Worm (Caenorhabditis elegans): Measurements from ENCODE around the gene clh-5.

Gene clh-5

DNA sequence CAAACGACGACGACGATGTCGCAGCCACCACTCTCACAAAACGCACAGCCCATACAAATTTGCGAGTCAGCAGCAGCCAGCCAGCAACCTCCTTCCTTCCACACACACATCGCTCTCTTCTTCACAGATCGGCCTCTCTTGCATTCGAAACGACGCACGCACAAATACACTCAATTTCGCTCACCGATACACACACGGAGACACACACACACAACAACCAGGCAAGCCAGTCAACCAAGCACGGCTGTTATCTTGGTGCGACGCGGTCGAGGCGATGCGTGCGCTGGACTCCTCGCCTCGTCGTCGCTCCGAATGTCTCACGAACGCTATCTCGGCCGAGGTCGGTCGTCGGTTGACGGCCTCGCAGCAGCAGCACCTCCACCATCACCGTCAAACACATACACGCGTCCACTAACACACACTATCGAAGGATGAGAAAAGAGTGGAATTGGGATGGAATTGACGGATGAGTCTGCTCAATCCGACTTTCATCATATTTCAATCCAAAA is 38.0 kb downstream of the clh-5 start:
- peak; percentile 82 for TF ChIP-seq nhr-47 (tag; optimal IDR thresholded peaks at IDR 0.05)
- TF ChIP-seq aly-2 (tag; optimal IDR thresholded peaks at IDR 0.05), result peak; percentile 52
- peak; percentile 93 for TF ChIP-seq nhr-71 (tag; optimal IDR thresholded peaks at IDR 0.05)
- no peak for TF ChIP-seq pqm-1 (tag; optimal IDR thresholded peaks at IDR 0.05)
- no peak for TF ChIP-seq unc-62 (GFP tag; optimal IDR thresholded peaks at IDR 0.05)
- peak; percentile 24 for TF ChIP-seq zip-4 (GFP tag; optimal IDR thresholded peaks at IDR 0.05)
- no peak for TF ChIP-seq nhr-28 (tag; optimal IDR thresholded peaks at IDR 0.05)
- TF ChIP-seq egl-13 (tag; optimal IDR thresholded peaks at IDR 0.05), result peak; percentile 62
- TF ChIP-seq jun-1 (tag; optimal IDR thresholded peaks at IDR 0.05), result peak; percentile 94
- peak; percentile 59 for TF ChIP-seq dsc-1 (tag; optimal IDR thresholded peaks at IDR 0.05)
- no peak for TF ChIP-seq hlh-17 (GFP tag; optimal IDR thresholded peaks at IDR 0.05; ENCODE audit: borderline replicate concordance)
- peak; percentile 78 for TF ChIP-seq xbp-1 (tag; optimal IDR thresholded peaks at IDR 0.05)
- TF ChIP-seq grh-1 (GFP tag; IDR thresholded peaks at IDR 0.05), result no peak
- peak; percentile 77 for TF ChIP-seq nhr-19 (GFP tag; conservative IDR thresholded peaks at IDR 0.05)
- peak; percentile 67 for TF ChIP-seq blmp-1 (tag; optimal IDR thresholded peaks at IDR 0.05)
- TF ChIP-seq elt-2 (tag; optimal IDR thresholded peaks at IDR 0.05), result peak; percentile 53
- peak; percentile 39 for TF ChIP-seq C04F5.9 (tag; optimal IDR thresholded peaks at IDR 0.05)
- peak; percentile 70 to 81 for TF ChIP-seq egl-27 (tag; optimal IDR thresholded peaks at IDR 0.05)
- peak in 1 of 2 experiments; percentile 83 for TF ChIP-seq ztf-11 (tag; optimal IDR thresholded peaks at IDR 0.05)
- peak; percentile 90 for TF ChIP-seq nhr-77 (tag; optimal IDR thresholded peaks at IDR 0.05)
- peak; percentile 59 for TF ChIP-seq unc-86 (tag; optimal IDR thresholded peaks at IDR 0.05)
- no peak for TF ChIP-seq hlh-4 (tag; optimal IDR thresholded peaks at IDR 0.05)
- peak; percentile 73 to 86 for TF ChIP-seq lin-35 (GFP tag; optimal IDR thresholded peaks at IDR 0.05)
- TF ChIP-seq skn-1 (tag; optimal IDR thresholded peaks at IDR 0.05), result peak; percentile 75
- TF ChIP-seq aha-1 (tag; optimal IDR thresholded peaks at IDR 0.05), result peak; percentile 14
- TF ChIP-seq ama-1 (optimal IDR thresholded peaks at IDR 0.05), result no peak
- peak; percentile 94 for TF ChIP-seq C16A3.4 (tag; optimal IDR thresholded peaks at IDR 0.05)
- TF ChIP-seq mep-1 (tag; optimal IDR thresholded peaks at IDR 0.05), result peak; percentile 95
- TF ChIP-seq lin-13 (GFP tag; optimal IDR thresholded peaks at IDR 0.05), result peak; percentile 92
- no peak for TF ChIP-seq ceh-90 (tag; optimal IDR thresholded peaks at IDR 0.05)
- peak; percentile 91 for TF ChIP-seq nhr-76 (tag; optimal IDR thresholded peaks at IDR 0.05)
- TF ChIP-seq ets-5 (GFP tag; IDR thresholded peaks at IDR 0.05), result no peak
- TF ChIP-seq irx-1 (tag; optimal IDR thresholded peaks at IDR 0.05), result peak; percentile 31
- TF ChIP-seq lin-15B (tag; optimal IDR thresholded peaks at IDR 0.05), result peak; percentile 68
- TF ChIP-seq nhr-84 (tag; optimal IDR thresholded peaks at IDR 0.05), result no peak
- TF ChIP-seq sup-37 (GFP tag; optimal IDR thresholded peaks at IDR 0.05), result no peak
- peak; percentile 90 for TF ChIP-seq nhr-20 (tag; optimal IDR thresholded peaks at IDR 0.05)
- no peak for TF ChIP-seq efl-3 (GFP tag; optimal IDR thresholded peaks at IDR 0.05)
- peak; percentile 71 to 74 for TF ChIP-seq efl-1 (optimal IDR thresholded peaks at IDR 0.05)
- peak; percentile 42 to 96 for TF ChIP-seq efl-1 (GFP tag; optimal IDR thresholded peaks at IDR 0.05 in 1 of 2)
- TF ChIP-seq mdl-1 (tag; optimal IDR thresholded peaks at IDR 0.05), result peak in 1 of 2 experiments; percentile 93
- TF ChIP-seq nhr-90 (tag; optimal IDR thresholded peaks at IDR 0.05; ENCODE audit: poor library complexity), result peak; percentile 78
- peak; percentile 58 for TF ChIP-seq snpc-4 (tag; optimal IDR thresholded peaks at IDR 0.05)
- peak; percentile 86 for TF ChIP-seq tbx-2 (tag; optimal IDR thresholded peaks at IDR 0.05)
- TF ChIP-seq rnt-1 (tag; optimal IDR thresholded peaks at IDR 0.05), result peak; percentile 73
- TF ChIP-seq F16B12.6 (tag; optimal IDR thresholded peaks at IDR 0.05), result peak; percentile 62
- peak; percentile 84 for TF ChIP-seq fkh-10 (GFP tag; optimal IDR thresholded peaks at IDR 0.05)
- TF ChIP-seq ztf-4 (tag; optimal IDR thresholded peaks at IDR 0.05), result peak; percentile 80
- TF ChIP-seq lin-14 (GFP tag; optimal IDR thresholded peaks at IDR 0.05), result peak; percentile 97
- peak; percentile 91 for TF ChIP-seq swsn-7 (tag; optimal IDR thresholded peaks at IDR 0.05)
- TF ChIP-seq unc-130 (tag; optimal IDR thresholded peaks at IDR 0.05), result peak; percentile 83
- TF ChIP-seq nhr-85 (tag), result peak; percentile 85
- TF ChIP-seq hpl-2 (GFP tag; optimal IDR thresholded peaks at IDR 0.05), result no peak
- peak; percentile 54 for TF ChIP-seq isw-1 (GFP tag; IDR thresholded peaks at IDR 0.05)
